Fruit fly (Drosophila melanogaster) whole organism, embryonic: ENCODE results near the gene CG12945.

Experiments
- ATbp ChIP-seq: fragments of 200-800 bp; sonication (Bioruptor generic); optimal IDR thresholded peaks from 2 replicates; lab custom pipeline; 2017; ENCODE audit warnings: missing biosample characterization, mild to moderate bottlenecking, missing genetic modification characterization, missing genetic modification reagents
- CG10209 ChIP-seq: fragments of 200-800 bp; sonication (Bioruptor generic); optimal IDR thresholded peaks from 3 replicates; lab custom pipeline; 2017; ENCODE audit warnings: missing biosample characterization, mild to moderate bottlenecking, missing genetic modification characterization, missing genetic modification reagents
- CG12219 ChIP-seq: fragments of 200-800 bp; sonication (Bioruptor generic); optimal IDR thresholded peaks from 3 replicates; lab custom pipeline; 2018; ENCODE audit warnings: missing biosample characterization, mild to moderate bottlenecking, missing genetic modification characterization
- CG1233 ChIP-seq: fragments of 200-800 bp; sonication (Bioruptor generic); optimal IDR thresholded peaks from 4 replicates; lab custom pipeline; 2018; ENCODE audit warnings: missing biosample characterization, mild to moderate bottlenecking, missing genetic modification characterization
- CG14441 ChIP-seq: fragments of 200-800 bp; sonication (Bioruptor generic); IDR thresholded peaks from 2 replicates; pipeline ENCODE4 v1.3.6; 2022; ENCODE audit warnings: missing biosample characterization, missing genetic modification characterization
- CG17829 ChIP-seq: fragments of 200-800 bp; optimal IDR thresholded peaks from 2 replicates; lab custom pipeline; 2019; ENCODE audit warnings: missing biosample characterization, mild to moderate bottlenecking, missing genetic modification characterization, moderate library complexity
- CG18599 ChIP-seq: fragments of 200-800 bp; sonication (Bioruptor generic); optimal IDR thresholded peaks from 3 replicates; lab custom pipeline; 2017; ENCODE audit warnings: missing biosample characterization, missing genetic modification characterization, mild to moderate bottlenecking, moderate library complexity, missing genetic modification reagents
- CG30020 ChIP-seq: fragments of 200-800 bp; optimal IDR thresholded peaks from 2 replicates; lab custom pipeline; 2019; ENCODE audit warnings: missing biosample characterization, mild to moderate bottlenecking, missing genetic modification characterization, moderate library complexity
- CG3281 ChIP-seq: fragments of 200-800 bp; sonication (Bioruptor generic); optimal IDR thresholded peaks from 3 replicates; lab custom pipeline; 2017; ENCODE audit warnings: missing biosample characterization, mild to moderate bottlenecking, missing genetic modification characterization
- CG34422 ChIP-seq: fragments of 200-800 bp; sonication (Bioruptor generic); IDR thresholded peaks from 3 replicates; pipeline ENCODE4 v1.3.6; 2022; ENCODE audit warnings: missing biosample characterization, missing genetic modification characterization
- CG5180 ChIP-seq: fragments of 200-800 bp; sonication (Bioruptor generic); optimal IDR thresholded peaks from 3 replicates; lab custom pipeline; 2017; ENCODE audit warnings: missing biosample characterization, missing genetic modification characterization, mild to moderate bottlenecking, moderate library complexity, missing genetic modification reagents
- CG6272 ChIP-seq: fragments of 200-800 bp; sonication (Bioruptor generic); IDR thresholded peaks from 2 replicates; pipeline ENCODE4 v1.3.6; 2022; ENCODE audit warnings: missing biosample characterization, missing genetic modification characterization
- CG8924 ChIP-seq: fragments of 200-800 bp; optimal IDR thresholded peaks from 3 replicates; lab custom pipeline; 2019; ENCODE audit warnings: missing biosample characterization, mild to moderate bottlenecking, missing genetic modification characterization, moderate library complexity
- E2f1 ChIP-seq: fragments of 200-800 bp; sonication (Bioruptor generic); IDR thresholded peaks from 2 replicates; pipeline ENCODE4 v1.3.6; 2022; ENCODE audit warnings: missing biosample characterization, missing genetic modification characterization
- Ets65A ChIP-seq: fragments of 200-800 bp; sonication (Bioruptor generic); peaks from one replicate; lab custom pipeline; 2016; ENCODE audit warnings: missing biosample characterization, missing genetic modification characterization
- Fer1 ChIP-seq: fragments of 200-800 bp; sonication (Bioruptor generic); optimal IDR thresholded peaks from 2 replicates; lab custom pipeline; 2017; ENCODE audit warnings: missing biosample characterization, mild to moderate bottlenecking, missing genetic modification characterization
- Hr51 ChIP-seq, 2 experiments: fragments of 200-800 bp; sonication (Bioruptor generic); optimal IDR thresholded peaks; 2 replicates in 1 of 2; 3 replicates in 1 of 2; lab custom pipeline; 2016 to 2018; ENCODE audit warnings: missing biosample characterization in 2 of 2, missing genetic modification characterization in 2 of 2, mild to moderate bottlenecking in 1 of 2, moderate library complexity in 1 of 2
- Lim3 ChIP-seq: fragments of 200-800 bp; sonication (Bioruptor generic); IDR thresholded peaks from 2 replicates; pipeline ENCODE4 v1.3.6; 2022; ENCODE audit warnings: missing biosample characterization, missing genetic modification characterization
- Med ChIP-seq: fragments of 200-800 bp; sonication (Bioruptor generic); peaks from one replicate; lab custom pipeline; 2016; ENCODE audit warnings: missing biosample characterization, missing genetic modification characterization, mild to moderate bottlenecking, inconsistent platforms, moderate library complexity
- Mrtf ChIP-seq: fragments of 200-800 bp; sonication (Bioruptor generic); IDR thresholded peaks from 3 replicates; pipeline ENCODE4 v1.3.6; 2022; ENCODE audit warnings: missing biosample characterization, missing genetic modification characterization
- Nf-YC ChIP-seq: fragments of 200-800 bp; optimal IDR thresholded peaks from 3 replicates; lab custom pipeline; 2019; ENCODE audit warnings: missing biosample characterization, mild to moderate bottlenecking, missing genetic modification characterization, moderate library complexity
- Pdp1 ChIP-seq, 2 experiments: fragments of 200-800 bp; sonication (Bioruptor generic); optimal IDR thresholded peaks; 3 replicates each; lab custom pipeline; 2016; ENCODE audit warnings: missing biosample characterization in 2 of 2, missing genetic modification characterization in 2 of 2, mild to moderate bottlenecking in 1 of 2, moderate library complexity in 1 of 2
- Sox100B ChIP-seq: fragments of 200-800 bp; sonication (Bioruptor generic); optimal IDR thresholded peaks from 3 replicates; lab custom pipeline; 2018; ENCODE audit warnings: missing biosample characterization, mild to moderate bottlenecking, missing genetic modification characterization
- Spps ChIP-seq: fragments of 200-800 bp; sonication (Bioruptor generic); optimal IDR thresholded peaks from 2 replicates; lab custom pipeline; 2018; ENCODE audit warnings: missing biosample characterization, mild to moderate bottlenecking, missing genetic modification characterization
- ara ChIP-seq: fragments of 200-800 bp; sonication (Bioruptor generic); IDR thresholded peaks from 2 replicates; pipeline ENCODE4 v1.3.6; 2022; ENCODE audit warnings: missing biosample characterization, missing genetic modification characterization
- ase ChIP-seq: fragments of 200-800 bp; sonication (Bioruptor generic); IDR thresholded peaks from 3 replicates; pipeline ENCODE4 v1.3.6; 2022; ENCODE audit warnings: missing biosample characterization, missing genetic modification characterization
- cad ChIP-seq: fragments of >200 bp; optimal IDR thresholded peaks from 2 replicates; lab custom pipeline; 2017; ENCODE audit warnings: missing biosample characterization, missing genetic modification characterization
- cato ChIP-seq: fragments of 200-800 bp; sonication (Bioruptor generic); optimal IDR thresholded peaks from 2 replicates; lab custom pipeline; 2016; ENCODE audit warnings: missing biosample characterization, missing genetic modification characterization, borderline replicate concordance
- chinmo ChIP-seq: fragments of 200-800 bp; sonication (Bioruptor generic); IDR thresholded peaks from 4 replicates; pipeline ENCODE4 v1.3.6; 2022; ENCODE audit warnings: missing biosample characterization, missing genetic modification characterization; ENCODE audit not compliant: partially characterized antibody
- crp ChIP-seq, 2 experiments: fragments of 200-800 bp; sonication (Bioruptor generic); optimal IDR thresholded peaks; 2 replicates in 1 of 2; 3 replicates in 1 of 2; lab custom pipeline; 2017; ENCODE audit warnings: missing biosample characterization in 2 of 2, missing genetic modification characterization in 2 of 2, mild to moderate bottlenecking in 1 of 2, moderate library complexity in 1 of 2
- dan ChIP-seq: fragments of 200-800 bp; sonication (Bioruptor generic); IDR thresholded peaks from 2 replicates; pipeline ENCODE4 v1.3.6; 2022; ENCODE audit warnings: missing biosample characterization, missing genetic modification characterization
- gce ChIP-seq: fragments of 200-800 bp; sonication (Bioruptor generic); IDR thresholded peaks from 3 replicates; pipeline ENCODE4 v1.3.6; 2022; ENCODE audit warnings: missing biosample characterization, missing genetic modification characterization
- gem ChIP-seq: fragments of 200-800 bp; sonication (Bioruptor generic); optimal IDR thresholded peaks from 2 replicates; lab custom pipeline; 2019; ENCODE audit warnings: missing biosample characterization, mild to moderate bottlenecking, missing genetic modification characterization, moderate library complexity
- grau ChIP-seq: fragments of 200-800 bp; optimal IDR thresholded peaks from 3 replicates; lab custom pipeline; 2019; ENCODE audit warnings: missing biosample characterization, mild to moderate bottlenecking, missing genetic modification characterization, moderate library complexity
- klu ChIP-seq: fragments of 200-800 bp; sonication (Bioruptor generic); IDR thresholded peaks from 2 replicates; pipeline ENCODE4 v1.3.6; 2022; ENCODE audit warnings: missing biosample characterization, missing genetic modification characterization
- lbe ChIP-seq: fragments of 200-800 bp; sonication (Bioruptor generic); optimal IDR thresholded peaks from 2 replicates; lab custom pipeline; 2016; ENCODE audit warnings: missing biosample characterization, mild to moderate bottlenecking, missing genetic modification characterization
- nmo ChIP-seq: fragments of 200-800 bp; sonication (Bioruptor generic); optimal IDR thresholded peaks from 2 replicates; lab custom pipeline; 2018; ENCODE audit warnings: missing biosample characterization, mild to moderate bottlenecking, missing genetic modification characterization, moderate library complexity
- pita ChIP-seq: fragments of 200-800 bp; sonication (Bioruptor generic); optimal IDR thresholded peaks from 2 replicates; lab custom pipeline; 2017; ENCODE audit warnings: missing biosample characterization, mild to moderate bottlenecking, missing genetic modification characterization
- sd ChIP-seq: fragments of 200-800 bp; sonication (Bioruptor generic); optimal IDR thresholded peaks from 3 replicates; lab custom pipeline; 2018; ENCODE audit warnings: missing biosample characterization, mild to moderate bottlenecking, missing genetic modification characterization, moderate library complexity
- sens ChIP-seq: fragments of 200-800 bp; sonication (Bioruptor generic); peaks from one replicate; lab custom pipeline; 2016; ENCODE audit warnings: missing biosample characterization, missing genetic modification characterization
- sens-2 ChIP-seq: fragments of 200-800 bp; sonication (Bioruptor generic); IDR thresholded peaks from 2 replicates; pipeline ENCODE4 v1.3.6; 2022; ENCODE audit warnings: missing biosample characterization, missing genetic modification characterization
- slou ChIP-seq: fragments of 200-800 bp; sonication (Bioruptor generic); optimal IDR thresholded peaks from 3 replicates; lab custom pipeline; 2016; ENCODE audit warnings: missing biosample characterization, missing genetic modification characterization
- slp2 ChIP-seq: fragments of 200-800 bp; sonication (Bioruptor generic); optimal IDR thresholded peaks from 2 replicates; lab custom pipeline; 2016; ENCODE audit warnings: missing biosample characterization, missing genetic modification characterization
- tin ChIP-seq: fragments of 200-800 bp; sonication (Bioruptor generic); optimal IDR thresholded peaks from 3 replicates; lab custom pipeline; 2016; ENCODE audit warnings: missing biosample characterization, missing genetic modification characterization

The CG12945 gene

dm6 chr3R:9747272-9747874, 43.6 kb downstream of the CG12945 start, which contains the start of gene CG12948 (continued):
- TF ChIP-seq tin: peak; percentile 50
- TF ChIP-seq grau: peak; percentile 67
- 0 out of 2 replicates have a peak, but pooled peaks have one; percentile 10 for TF ChIP-seq CG14441
- no peak for TF ChIP-seq CG1233 (GFP tag; lab: Kevin White, UChicago)
- TF ChIP-seq CG10209 (GFP tag; lab: Kevin White, UChicago): no peak
- peak; percentile 64 for TF ChIP-seq lbe (GFP tag; lab: Kevin White, UChicago)
- TF ChIP-seq dan (GFP tag; lab: Robert Waterston, UW): no peak
- no peak for TF ChIP-seq E2f1
- no peak for TF ChIP-seq Lim3 (GFP tag; lab: Robert Waterston, UW)
- TF ChIP-seq gem (tag; lab: Kevin White, UChicago): no peak
- no peak for TF ChIP-seq CG5180 (GFP tag; lab: Kevin White, UChicago)
- TF ChIP-seq Fer1 (GFP tag; lab: Kevin White, UChicago): peak; percentile 57
- TF ChIP-seq CG3281 (GFP tag; lab: Kevin White, UChicago): peak; percentile 71
- peak; percentile 49 for TF ChIP-seq nmo (GFP tag; lab: Kevin White, UChicago)
- TF ChIP-seq slp2 (GFP tag; lab: Kevin White, UChicago): peak; percentile 21
- no peak for TF ChIP-seq ATbp
- TF ChIP-seq Spps (tag; lab: Kevin White, UChicago): peak; percentile 4
- TF ChIP-seq gce: no peak

- TF ChIP-seq Pdp1 (GFP tag; optimal IDR thresholded peaks at IDR 0.05; lab: Kevin White, UChicago) (peak in 1 of 2 experiments; percentile 40), slou (no peak)
- TF ChIP-seq, all 482 proteins: peak for 1
These were observed 44.8 kb downstream of the CG12945 start, which contains the start of gene CG34409 for dm6 chr3R:9746267-9746666. Gene CG34409, minus strand, starts transcription at chr3R:9746367.

dm6 chr3R:9745442-9745841, 45.6 kb downstream of the CG12945 start:
- TF ChIP-seq sd (tag; lab: Kevin White, UChicago) (peak; percentile 1), CG18599 (GFP tag; lab: Kevin White, UChicago) (no peak), Sox100B (GFP tag; lab: Kevin White, UChicago) (no peak), cato (GFP tag; lab: Kevin White, UChicago) (no peak), chinmo (GFP tag; lab: Robert Waterston, UW) (0 out of 4 replicates have a peak, but pooled peaks have one; percentile 5), cad (GFP tag; lab: Kevin White, UChicago) (peak; percentile 53)

dm6 chr3R:9743995-9744394, 47.0 kb downstream of the CG12945 start:
- no peak for TF ChIP-seq ase (GFP tag; lab: Robert Waterston, UW)
- TF ChIP-seq Ets65A (GFP tag; lab: Kevin White, UChicago): peak; percentile 55
- no peak for TF ChIP-seq Mrtf (GFP tag; lab: Robert Waterston, UW)
- TF ChIP-seq CG34422 (GFP tag; lab: Robert Waterston, UW): 0 out of 3 replicates have a peak, but pooled peaks have one; percentile 33

dm6 chr3R:9743217-9743616, 47.8 kb downstream of the CG12945 start, which contains the start of gene CG31415:
Gene CG31415, plus strand, starts transcription at chr3R:9743517.
- TF ChIP-seq crp (GFP tag; optimal IDR thresholded peaks at IDR 0.05; lab: Kevin White, UChicago): no peak
- TF ChIP-seq CG30020: no peak
- no peak for TF ChIP-seq CG17829 (tag; lab: Kevin White, UChicago)
- no peak for TF ChIP-seq CG6272
- no peak for TF ChIP-seq Hr51 (GFP tag; optimal IDR thresholded peaks at IDR 0.05; lab: Kevin White, UChicago)
- TF ChIP-seq CG8924 (tag; lab: Kevin White, UChicago): no peak
- TF ChIP-seq ara (GFP tag; lab: Robert Waterston, UW): no peak
- no peak for TF ChIP-seq ATbp
- TF ChIP-seq sens (GFP tag; lab: Kevin White, UChicago): peak; percentile 62
- TF ChIP-seq pita (GFP tag; lab: Kevin White, UChicago): no peak
- no peak for TF ChIP-seq sens-2
- TF ChIP-seq Med: peak; percentile 22
- no peak for TF ChIP-seq Nf-YC
- no peak for TF ChIP-seq klu (GFP tag; lab: Robert Waterston, UW)
- TF ChIP-seq CG12219: no peak
- TF ChIP-seq, all 482 proteins: peak for 2
